Worm (Caenorhabditis elegans) whole organism, late embryonic: ENCODE data around the gene C42D4.19.
A peak's percentile ranks its signal among the peaks of the same experiment; 100 is the strongest.

Experiments used
- ceh-48 ChIP-seq: sonication (generic microtip); optimal IDR thresholded peaks from 2 replicates; lab custom pipeline; 2016; ENCODE audit warnings: missing genetic modification characterization, inconsistent platforms, missing compliant biosample characterization
- unc-42 ChIP-seq: sonication (generic microtip); optimal IDR thresholded peaks from 2 replicates; lab custom pipeline; 2016; ENCODE audit warnings: missing genotype, missing genetic modification characterization, missing compliant biosample characterization

C42D4.19 gene

ce11 chrIV:7222088-7222487 lies 46.6 kb downstream of the C42D4.19 start:
- peak; percentile 66 for TF ChIP-seq unc-42 (tag; lab: Kevin White, UChicago)
- no peak for TF ChIP-seq ceh-48 (tag; lab: Kevin White, UChicago)
